Worm (Caenorhabditis elegans) whole organism, midembryonic: Measurements from ENCODE around the gene C44H9.4.

ENCODE experiments used
- T22C8.4 ChIP-seq: fragments of 200-800 bp; sonication (Bioruptor generic); IDR thresholded peaks from 2 replicates; pipeline ENCODE4 v1.3.6; 2022; ENCODE audit warnings: missing genetic modification characterization, missing compliant biosample characterization
- cog-1 ChIP-seq: sonication (generic microtip); optimal IDR thresholded peaks from 2 replicates; lab custom pipeline; 2016; ENCODE audit warnings: missing genetic modification characterization, missing compliant biosample characterization
- flt-1 ChIP-seq: fragments of 200-800 bp; sonication (Bioruptor generic); IDR thresholded peaks from 2 replicates; pipeline ENCODE4 v1.3.6; 2022; ENCODE audit warnings: missing genetic modification characterization, missing compliant biosample characterization
- klf-2 ChIP-seq: fragments of 200-800 bp; sonication (Bioruptor generic); conservative IDR thresholded peaks from 2 replicates; pipeline ENCODE4 v1.3.6; 2022; ENCODE audit warnings: missing genetic modification reagents, missing genetic modification characterization, missing compliant biosample characterization
- med-1 ChIP-seq: sonication (generic microtip); optimal IDR thresholded peaks from 2 replicates; lab custom pipeline; 2017; ENCODE audit warnings: missing genetic modification characterization, mild to moderate bottlenecking, missing compliant biosample characterization, antibody characterized with exemption, missing genetic modification reagents; ENCODE audit not compliant: insufficient read depth
- ref-1 ChIP-seq: fragments of 200-800 bp; sonication (Bioruptor generic); conservative IDR thresholded peaks from 2 replicates; pipeline ENCODE4 v1.3.6; 2022; ENCODE audit warnings: missing genetic modification reagents, missing genetic modification characterization, missing compliant biosample characterization
- tab-1 ChIP-seq: fragments of 200-800 bp; sonication (Bioruptor generic); IDR thresholded peaks from 2 replicates; pipeline ENCODE4 v1.3.6; 2022; ENCODE audit warnings: missing genetic modification characterization, missing compliant biosample characterization
- ztf-23 ChIP-seq: fragments of 200-800 bp; sonication (Bioruptor generic); IDR thresholded peaks from 2 replicates; pipeline ENCODE4 v1.3.6; 2022; ENCODE audit warnings: missing genetic modification reagents, missing genetic modification characterization, missing compliant biosample characterization
- ztf-29 ChIP-seq: fragments of 200-800 bp; sonication (Bioruptor generic); IDR thresholded peaks from 2 replicates; pipeline ENCODE4 v1.3.6; 2022; ENCODE audit warnings: missing genetic modification reagents, missing genetic modification characterization, missing compliant biosample characterization

The C44H9.4 gene

DNA sequence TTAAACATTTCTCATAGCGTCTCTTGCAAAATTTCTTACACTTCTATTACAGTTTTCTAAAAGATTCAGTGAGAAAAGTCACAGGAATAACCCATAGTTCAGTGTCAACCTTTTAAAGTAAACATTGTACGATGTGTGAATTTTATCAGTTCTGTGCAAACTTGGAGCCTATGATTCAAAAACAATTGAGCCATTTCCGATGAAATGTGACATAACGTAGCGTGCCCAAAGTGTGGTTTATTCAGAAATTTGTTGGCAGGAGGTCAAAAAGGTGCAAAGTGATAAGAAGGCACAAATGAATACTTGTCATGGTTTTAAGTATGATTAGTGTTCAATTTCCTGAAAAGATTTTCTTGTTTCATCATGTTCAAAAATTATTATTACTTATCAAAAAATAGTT is 42.1 kb downstream of the C44H9.4 start:
- TF ChIP-seq tab-1 (GFP tag; lab: Robert Waterston, UW), result no peak
- no peak for TF ChIP-seq flt-1 (GFP tag; lab: Robert Waterston, UW)
- TF ChIP-seq cog-1 (tag; lab: Kevin White, UChicago), result no peak
- TF ChIP-seq med-1 (GFP tag; lab: Kevin White, UChicago), result no peak
- TF ChIP-seq ztf-23, result no peak
- no peak for TF ChIP-seq ztf-29 (GFP tag; lab: Robert Waterston, UW)
- TF ChIP-seq klf-2, result no peak
- no peak for TF ChIP-seq T22C8.4 (GFP tag; lab: Robert Waterston, UW)
- TF ChIP-seq ref-1 (GFP tag; lab: Robert Waterston, UW), result no peak

DNA sequence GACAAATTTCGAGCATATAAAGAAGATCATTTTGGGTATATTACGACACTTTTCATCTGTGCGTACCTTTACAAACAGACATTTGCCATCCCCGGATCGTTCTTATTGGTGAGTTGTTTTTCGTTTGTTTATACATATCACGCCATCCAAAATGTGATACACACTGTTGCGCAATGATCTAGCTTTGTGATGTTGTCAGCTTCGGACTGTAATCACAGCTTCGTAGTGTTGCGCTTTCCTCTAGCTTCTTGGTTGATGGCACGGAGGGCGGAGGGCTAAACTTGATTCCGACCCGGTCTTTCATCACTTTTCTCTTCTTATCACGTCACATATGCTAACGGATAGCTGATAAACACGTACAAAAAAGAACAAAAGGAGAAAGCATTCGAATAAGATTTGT is 43.9 kb downstream of the C44H9.4 start:
- no peak for TF ChIP-seq cog-1 (tag; lab: Kevin White, UChicago)
- TF ChIP-seq klf-2, result no peak
- no peak for TF ChIP-seq ztf-23
- no peak for TF ChIP-seq flt-1 (GFP tag; lab: Robert Waterston, UW)
- TF ChIP-seq T22C8.4 (GFP tag; lab: Robert Waterston, UW), result no peak
- no peak for TF ChIP-seq med-1 (GFP tag; lab: Kevin White, UChicago)
- TF ChIP-seq ztf-29 (GFP tag; lab: Robert Waterston, UW), result no peak
- no peak for TF ChIP-seq tab-1 (GFP tag; lab: Robert Waterston, UW)
- TF ChIP-seq ref-1 (GFP tag; lab: Robert Waterston, UW), result no peak

DNA sequence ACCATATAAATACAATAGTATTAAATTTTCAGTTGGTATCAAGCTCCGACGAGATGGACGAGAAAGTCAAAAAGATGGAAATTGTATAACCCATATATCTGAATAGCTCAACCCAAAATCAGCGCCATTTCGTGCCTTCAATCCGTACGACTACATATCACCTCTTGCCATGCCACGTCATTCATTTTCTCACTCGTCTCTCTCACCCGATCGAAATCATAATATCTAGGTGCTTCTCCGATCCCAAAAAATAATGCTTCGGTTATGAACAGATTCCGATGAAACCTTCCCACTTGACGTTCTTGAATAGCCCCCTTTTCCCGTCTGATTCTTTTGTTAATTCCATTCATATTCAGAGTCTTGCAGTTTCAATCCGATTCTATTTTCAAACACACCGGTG is 45.9 kb downstream of the C44H9.4 start:
- TF ChIP-seq ref-1 (GFP tag; lab: Robert Waterston, UW) (no peak), med-1 (GFP tag; lab: Kevin White, UChicago) (no peak), flt-1 (GFP tag; lab: Robert Waterston, UW) (no peak), tab-1 (GFP tag; lab: Robert Waterston, UW) (no peak), ztf-23 (no peak), cog-1 (tag; lab: Kevin White, UChicago) (no peak), T22C8.4 (GFP tag; lab: Robert Waterston, UW) (no peak), klf-2 (no peak), ztf-29 (GFP tag; lab: Robert Waterston, UW) (no peak)

DNA sequence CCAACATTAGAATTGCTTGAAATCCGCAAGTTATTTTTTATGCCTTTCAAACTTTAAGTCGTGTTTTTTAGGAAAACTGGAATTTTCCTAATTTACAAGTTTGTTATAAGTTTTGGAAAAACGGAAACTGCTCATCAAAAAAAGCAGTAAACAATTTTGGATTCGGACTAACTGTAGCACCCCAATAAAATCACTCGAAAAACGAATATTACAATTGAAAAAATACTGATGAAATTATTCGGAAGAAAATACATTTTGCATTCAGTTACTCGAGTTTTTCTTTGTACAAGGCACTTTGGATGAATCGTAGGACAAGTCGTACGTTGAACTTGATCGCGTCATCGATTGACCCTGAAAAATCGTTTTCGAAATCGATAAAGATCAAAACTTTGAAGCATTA is 46.9 kb downstream of the C44H9.4 start:
- no peak for TF ChIP-seq cog-1 (tag; lab: Kevin White, UChicago)
- TF ChIP-seq tab-1 (GFP tag; lab: Robert Waterston, UW), result no peak
- TF ChIP-seq ztf-23, result no peak
- TF ChIP-seq ztf-29 (GFP tag; lab: Robert Waterston, UW), result no peak

DNA sequence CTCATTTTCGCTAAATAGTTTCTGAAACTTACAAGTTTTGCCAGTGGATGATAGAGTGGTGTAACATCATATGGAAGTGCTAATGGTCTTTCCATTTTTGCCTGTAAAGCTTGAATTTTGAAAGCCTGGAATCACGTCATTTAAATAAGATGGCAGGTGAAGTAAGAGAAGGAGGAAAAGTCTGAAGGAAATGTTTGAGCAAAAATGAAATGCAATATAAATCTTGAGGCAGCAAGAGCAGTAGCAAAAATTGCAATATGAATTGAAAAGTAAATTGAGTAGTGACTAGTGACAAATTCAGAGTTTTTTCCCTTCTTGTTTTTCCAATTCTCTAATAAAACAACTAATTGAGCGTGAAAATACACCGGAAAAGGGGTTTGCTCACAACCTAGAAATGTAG is 50.4 kb downstream of the C44H9.4 start, which contains the start of gene glb-24:
Gene glb-24, minus strand, starts transcription at position 101 of the 400 bp plus-strand sequence.
- TF ChIP-seq klf-2 (no peak), flt-1 (GFP tag; lab: Robert Waterston, UW) (no peak), med-1 (GFP tag; lab: Kevin White, UChicago) (no peak), ref-1 (GFP tag; lab: Robert Waterston, UW) (no peak), T22C8.4 (GFP tag; lab: Robert Waterston, UW) (no peak), tab-1 (GFP tag; lab: Robert Waterston, UW) (no peak), cog-1 (tag; lab: Kevin White, UChicago) (no peak)
